Worm (Caenorhabditis elegans): ENCODE data around the gene F14H8.2.

F14H8.2 gene

ce11 chrV:14992627-14993117, 27.5 kb downstream of the F14H8.2 start, which contains the start of gene T01C3.3:
Gene T01C3.3 (minus strand): TSS chrV:14992677.
- TF ChIP-seq nhr-237 (tag; optimal IDR thresholded peaks at IDR 0.05) (no peak), mab-9 (GFP tag; IDR thresholded peaks at IDR 0.05) (no peak), nhr-12 (tag; optimal IDR thresholded peaks at IDR 0.05) (no peak), ama-1 (optimal IDR thresholded peaks at IDR 0.05) (no peak), elt-2 (tag; optimal IDR thresholded peaks at IDR 0.05) (no peak), elt-3 (tag; optimal IDR thresholded peaks at IDR 0.05) (no peak), lin-14 (GFP tag; optimal IDR thresholded peaks at IDR 0.05) (no peak)

- no peak for TF ChIP-seq ceh-8 (GFP tag; optimal IDR thresholded peaks at IDR 0.05)
- TF ChIP-seq efl-1 (optimal IDR thresholded peaks at IDR 0.05): no peak
- TF ChIP-seq efl-1 (GFP tag; optimal IDR thresholded peaks at IDR 0.05 in 1 of 2): peak in 1 of 2 experiments; percentile 45
Measured at ce11 chrV:14991489-14991888, 28.6 kb downstream of the F14H8.2 start.

ce11 chrV:14990843-14991242, 29.3 kb downstream of the F14H8.2 start, which contains the start of the genes cdt-2 and T01C3.2:
Gene cdt-2 (minus strand): TSS chrV:14991126.
Gene T01C3.2 (plus strand): TSS chrV:14991168.
- TF ChIP-seq lin-35 (GFP tag; optimal IDR thresholded peaks at IDR 0.05): peak; percentile 82 to 92
- TF ChIP-seq fkh-8 (tag; optimal IDR thresholded peaks at IDR 0.05): no peak
- no peak for TF ChIP-seq C34B4.2 (tag; optimal IDR thresholded peaks at IDR 0.05)
- TF ChIP-seq jun-1 (tag; optimal IDR thresholded peaks at IDR 0.05): no peak
- no peak for TF ChIP-seq snpc-4 (tag; optimal IDR thresholded peaks at IDR 0.05)
- TF ChIP-seq fkh-10 (GFP tag; optimal IDR thresholded peaks at IDR 0.05): no peak
- TF ChIP-seq F16B12.6 (tag; optimal IDR thresholded peaks at IDR 0.05): peak; percentile 17
- TF ChIP-seq nhr-76 (tag; optimal IDR thresholded peaks at IDR 0.05): no peak
- TF ChIP-seq swsn-7 (tag; optimal IDR thresholded peaks at IDR 0.05): peak; percentile 43
- peak in 2 of 3 experiments; percentile 29 to 44 for TF ChIP-seq ceh-82 (tag; optimal IDR thresholded peaks at IDR 0.05)
- peak; percentile 56 for TF ChIP-seq snu-23 (GFP tag; optimal IDR thresholded peaks at IDR 0.05)
- TF ChIP-seq rnt-1 (tag; optimal IDR thresholded peaks at IDR 0.05): peak; percentile 40
- peak; percentile 24 for TF ChIP-seq lin-15B (tag; optimal IDR thresholded peaks at IDR 0.05)
- peak; percentile 33 for TF ChIP-seq xbp-1 (tag; optimal IDR thresholded peaks at IDR 0.05)
- no peak for TF ChIP-seq unc-62 (GFP tag; optimal IDR thresholded peaks at IDR 0.05)
- TF ChIP-seq unc-98 (GFP tag; IDR thresholded peaks at IDR 0.05): no peak
- no peak for TF ChIP-seq ces-1 (GFP tag; optimal IDR thresholded peaks at IDR 0.05)
- TF ChIP-seq tbx-2 (tag; optimal IDR thresholded peaks at IDR 0.05): peak; percentile 22
- no peak for TF ChIP-seq zag-1 (tag; optimal IDR thresholded peaks at IDR 0.05)
- TF ChIP-seq aly-2 (tag; optimal IDR thresholded peaks at IDR 0.05): no peak
- no peak for TF ChIP-seq nhr-77 (tag; optimal IDR thresholded peaks at IDR 0.05)
- peak; percentile 35 for TF ChIP-seq nhr-20 (tag; optimal IDR thresholded peaks at IDR 0.05)
- TF ChIP-seq ets-5 (GFP tag; IDR thresholded peaks at IDR 0.05): no peak
- TF ChIP-seq sup-37 (GFP tag; optimal IDR thresholded peaks at IDR 0.05): no peak
- no peak for TF ChIP-seq egl-27 (tag; optimal IDR thresholded peaks at IDR 0.05)
- TF ChIP-seq nhr-11 (tag; optimal IDR thresholded peaks at IDR 0.05): no peak
- no peak for TF ChIP-seq elt-2 (tag; optimal IDR thresholded peaks at IDR 0.05)
- TF ChIP-seq dsc-1 (tag; optimal IDR thresholded peaks at IDR 0.05): peak; percentile 25
- no peak for TF ChIP-seq unc-30 (tag; optimal IDR thresholded peaks at IDR 0.05)
- TF ChIP-seq nhr-85 (tag): peak; percentile 4
- no peak for TF ChIP-seq hpl-2 (GFP tag; optimal IDR thresholded peaks at IDR 0.05)
- no peak for TF ChIP-seq ama-1 (optimal IDR thresholded peaks at IDR 0.05)
- TF ChIP-seq nhr-84 (tag; optimal IDR thresholded peaks at IDR 0.05): no peak
- TF ChIP-seq unc-86 (tag; optimal IDR thresholded peaks at IDR 0.05): peak; percentile 12
- peak; percentile 16 for TF ChIP-seq nhr-90 (tag; optimal IDR thresholded peaks at IDR 0.05; ENCODE audit: poor library complexity)
- peak; percentile 23 for TF ChIP-seq skn-1 (tag; optimal IDR thresholded peaks at IDR 0.05)
- TF ChIP-seq mep-1 (tag; optimal IDR thresholded peaks at IDR 0.05): no peak
- TF ChIP-seq nhr-19 (GFP tag; conservative IDR thresholded peaks at IDR 0.05): peak; percentile 9; the same call in 1 of the 2 replicates
- TF ChIP-seq lsy-2 (tag; optimal IDR thresholded peaks at IDR 0.05): peak; percentile 53 to 74
- TF ChIP-seq pax-3 (tag; optimal IDR thresholded peaks at IDR 0.05): no peak
- no peak for TF ChIP-seq ztf-11 (tag; optimal IDR thresholded peaks at IDR 0.05)
- no peak for TF ChIP-seq tlp-1 (tag; optimal IDR thresholded peaks at IDR 0.05)
